Fruit fly (Drosophila melanogaster): ENCODE measurements around the gene Liprin-alpha.
A peak's percentile ranks its signal among the peaks of the same experiment; 100 is the strongest.

- TF ChIP-seq rn (GFP tag; IDR thresholded peaks at IDR 0.05) (peak; percentile 19; the same call in 1 of the 2 replicates), CG12605 (GFP tag; IDR thresholded peaks at IDR 0.05) (peak; percentile 55; the same call in 1 of the 2 replicates), CG13204 (GFP tag; optimal IDR thresholded peaks at IDR 0.05) (no peak), CG8301 (tag; optimal IDR thresholded peaks at IDR 0.05) (no peak), CG32121 (GFP tag; IDR thresholded peaks at IDR 0.05) (peak; percentile 68), Pif1A (GFP tag; optimal IDR thresholded peaks at IDR 0.05) (peak; percentile 34), Ets98B (GFP tag; IDR thresholded peaks at IDR 0.05) (peak; percentile 70), CG9948 (tag; optimal IDR thresholded peaks at IDR 0.05) (no peak), Pif1B (GFP tag; optimal IDR thresholded peaks at IDR 0.05) (peak; percentile 21)
These were observed 39.5 kb upstream of the Liprin-alpha start, which contains the start of gene Nhe3 for dm6 chr2L:6683992-6684882.
